Worm (Caenorhabditis elegans) whole organism, young adult: Measurements from ENCODE around the gene hal-3.

Experiments
- B0019.2 ChIP-seq: fragments of 200-800 bp; sonication (Bioruptor generic); conservative IDR thresholded peaks from 2 replicates; pipeline ENCODE4 v1.3.6; 2022; ENCODE audit warnings: missing genetic modification reagents, missing genetic modification characterization, missing compliant biosample characterization
- D2030.7 ChIP-seq: fragments of 200-800 bp; sonication (Bioruptor generic); IDR thresholded peaks from 2 replicates; pipeline ENCODE4 v1.3.6; 2022; ENCODE audit warnings: missing genetic modification reagents, missing genetic modification characterization, missing compliant biosample characterization
- F10E7.11 ChIP-seq: sonication (generic microtip); optimal IDR thresholded peaks from 2 replicates; lab custom pipeline; 2017; ENCODE audit warnings: mild to moderate bottlenecking, missing genetic modification characterization, moderate library complexity, missing compliant biosample characterization
- F23B12.7 ChIP-seq: sonication (generic microtip); optimal IDR thresholded peaks from 2 replicates; lab custom pipeline; 2017; ENCODE audit warnings: missing genetic modification characterization, mild to moderate bottlenecking, missing compliant biosample characterization, antibody characterized with exemption, moderate library complexity; ENCODE audit not compliant: insufficient read depth
- F33H1.4 ChIP-seq: fragments of 200-800 bp; sonication (Bioruptor generic); IDR thresholded peaks from 2 replicates; pipeline ENCODE4 v1.3.6; 2022; ENCODE audit warnings: missing genetic modification reagents, missing genetic modification characterization, missing compliant biosample characterization
- F55B11.4 ChIP-seq: sonication (generic microtip); optimal IDR thresholded peaks from 2 replicates; lab custom pipeline; 2016; ENCODE audit warnings: missing compliant biosample characterization, missing genetic modification characterization, borderline replicate concordance; ENCODE audit not compliant: insufficient read depth
- T07F8.4 ChIP-seq: sonication (generic microtip); optimal IDR thresholded peaks from 2 replicates; lab custom pipeline; 2016; ENCODE audit warnings: mild to moderate bottlenecking, missing genetic modification characterization, moderate library complexity, missing compliant biosample characterization
- Y56A3A.18 ChIP-seq: fragments of 200-800 bp; sonication (Bioruptor generic); IDR thresholded peaks from 2 replicates; pipeline ENCODE4 v1.3.6; 2022; ENCODE audit warnings: missing genetic modification reagents, missing genetic modification characterization, missing compliant biosample characterization
- Y95B8A.8 ChIP-seq: fragments of 200-800 bp; sonication (Bioruptor generic); IDR thresholded peaks from 2 replicates; pipeline ENCODE4 v1.3.6; 2022; ENCODE audit warnings: missing genetic modification reagents, missing genetic modification characterization, missing compliant biosample characterization
- akir-1 ChIP-seq: fragments of 200-800 bp; sonication (Bioruptor generic); optimal IDR thresholded peaks from 2 replicates; lab custom pipeline; 2018; ENCODE audit warnings: mild to moderate bottlenecking, missing genetic modification characterization, moderate library complexity, missing compliant biosample characterization
- ama-1 ChIP-seq, 3 experiments: fragments of 150-350 bp in 1 of 3; sonication (generic microtip) in 2 of 3; optimal IDR thresholded peaks; 2 replicates each; lab custom pipeline; 2014 to 2018; ENCODE audit warnings: missing biosample characterization in 2 of 3, missing genetic modification characterization in 2 of 3, missing genetic modification reagents in 2 of 3
- attf-3 ChIP-seq: fragments of 200-800 bp; sonication (Bioruptor generic); conservative IDR thresholded peaks from 2 replicates; pipeline ENCODE4 v1.3.6; 2022; ENCODE audit warnings: missing genetic modification reagents, missing genetic modification characterization, missing compliant biosample characterization
- attf-5 ChIP-seq: fragments of 200-800 bp; sonication (Bioruptor generic); optimal IDR thresholded peaks from 2 replicates; lab custom pipeline; 2018; ENCODE audit warnings: mild to moderate bottlenecking, missing genetic modification characterization, missing compliant biosample characterization
- bed-2 ChIP-seq: fragments of 200-800 bp; sonication (Bioruptor generic); IDR thresholded peaks from 2 replicates; pipeline ENCODE4 v1.3.6; 2022; ENCODE audit warnings: missing genetic modification reagents, missing genetic modification characterization, missing compliant biosample characterization
- ccch-3 ChIP-seq: fragments of 200-800 bp; sonication (Bioruptor generic); optimal IDR thresholded peaks from 2 replicates; lab custom pipeline; 2018; ENCODE audit warnings: mild to moderate bottlenecking, missing genetic modification characterization, missing compliant biosample characterization
- ceh-27 ChIP-seq: fragments of 200-800 bp; sonication (Bioruptor generic); optimal IDR thresholded peaks from 2 replicates; lab custom pipeline; 2018; ENCODE audit warnings: mild to moderate bottlenecking, missing genetic modification characterization, moderate library complexity, missing compliant biosample characterization
- ceh-40 ChIP-seq: fragments of 200-800 bp; sonication (Bioruptor generic); IDR thresholded peaks from 2 replicates; pipeline ENCODE4 v1.3.6; 2022; ENCODE audit warnings: missing genetic modification characterization, missing compliant biosample characterization
- chd-7 ChIP-seq: sonication (generic microtip); optimal IDR thresholded peaks from 2 replicates; lab custom pipeline; 2016; ENCODE audit warnings: mild to moderate bottlenecking, missing genetic modification characterization, moderate library complexity, missing compliant biosample characterization
- ekl-4 ChIP-seq: fragments of 200-800 bp; sonication (Bioruptor generic); IDR thresholded peaks from 2 replicates; pipeline ENCODE4 v1.3.6; 2022; ENCODE audit warnings: missing genetic modification reagents, missing genetic modification characterization, missing compliant biosample characterization
- fkh-3 ChIP-seq: sonication (generic microtip); optimal IDR thresholded peaks from 2 replicates; lab custom pipeline; 2016; ENCODE audit warnings: mild to moderate bottlenecking, missing genetic modification characterization, missing compliant biosample characterization
- hlh-26 ChIP-seq: fragments of 200-800 bp; sonication (Bioruptor generic); conservative IDR thresholded peaks from 2 replicates; pipeline ENCODE4 v1.3.6; 2022; ENCODE audit warnings: missing genetic modification reagents, missing genetic modification characterization, missing compliant biosample characterization
- hmg-1.2 ChIP-seq: fragments of 200-800 bp; sonication (Bioruptor generic); IDR thresholded peaks from 2 replicates; pipeline ENCODE4 v1.3.6; 2022; ENCODE audit warnings: missing genetic modification reagents, missing genetic modification characterization, missing compliant biosample characterization
- let-607 ChIP-seq, 2 experiments: fragments of 200-800 bp in 1 of 2; sonication (Bioruptor generic) in 1 of 2; sonication (generic microtip) in 1 of 2; optimal IDR thresholded peaks; 2 replicates each; lab custom pipeline; 2016 to 2018; ENCODE audit warnings: mild to moderate bottlenecking in 2 of 2, missing compliant biosample characterization in 2 of 2, missing genetic modification characterization in 2 of 2, moderate library complexity in 2 of 2, missing genotype in 1 of 2
- lin-26 ChIP-seq: fragments of 200-800 bp; sonication (Bioruptor generic); IDR thresholded peaks from 2 replicates; pipeline ENCODE4 v1.3.6; 2022; ENCODE audit warnings: missing genetic modification reagents, missing genetic modification characterization, missing compliant biosample characterization
- lsl-1 ChIP-seq: fragments of 200-800 bp; sonication (Bioruptor generic); optimal IDR thresholded peaks from 2 replicates; lab custom pipeline; 2018; ENCODE audit warnings: mild to moderate bottlenecking, missing genetic modification characterization, moderate library complexity, missing compliant biosample characterization
- madf-10 ChIP-seq: sonication (generic microtip); optimal IDR thresholded peaks from 2 replicates; lab custom pipeline; 2016; ENCODE audit warnings: mild to moderate bottlenecking, missing genetic modification characterization, missing compliant biosample characterization
- madf-6 ChIP-seq: fragments of 200-800 bp; sonication (Bioruptor generic); IDR thresholded peaks from 2 replicates; pipeline ENCODE4 v1.3.6; 2022; ENCODE audit warnings: missing genetic modification reagents, missing genetic modification characterization, missing compliant biosample characterization
- madf-8 ChIP-seq: fragments of 200-800 bp; sonication (Bioruptor generic); conservative IDR thresholded peaks from 2 replicates; pipeline ENCODE4 v1.3.6; 2022; ENCODE audit warnings: missing genetic modification reagents, missing genetic modification characterization, missing compliant biosample characterization
- mcd-1 ChIP-seq: fragments of 200-800 bp; sonication (Bioruptor generic); IDR thresholded peaks from 2 replicates; pipeline ENCODE4 v1.3.6; 2022; ENCODE audit warnings: missing genetic modification reagents, missing genetic modification characterization, missing compliant biosample characterization
- nhr-120 ChIP-seq: fragments of 200-800 bp; sonication (Bioruptor generic); IDR thresholded peaks from 2 replicates; pipeline ENCODE4 v1.3.6; 2022; ENCODE audit warnings: missing genetic modification characterization, missing compliant biosample characterization
- nhr-179 ChIP-seq: sonication (generic microtip); optimal IDR thresholded peaks from 2 replicates; lab custom pipeline; 2016; ENCODE audit warnings: mild to moderate bottlenecking, missing genetic modification characterization, missing compliant biosample characterization
- nhr-80 ChIP-seq: sonication (generic microtip); optimal IDR thresholded peaks from 2 replicates; lab custom pipeline; 2016; ENCODE audit warnings: missing genetic modification characterization, missing compliant biosample characterization
- pbrm-1 ChIP-seq: fragments of 200-800 bp; sonication (Bioruptor generic); IDR thresholded peaks from 2 replicates; pipeline ENCODE4 v1.3.6; 2022; ENCODE audit warnings: missing genetic modification reagents, missing genetic modification characterization, missing compliant biosample characterization
- rcor-1 ChIP-seq: fragments of 200-800 bp; sonication (Bioruptor generic); IDR thresholded peaks from 2 replicates; pipeline ENCODE4 v1.3.6; 2022; ENCODE audit warnings: missing genetic modification reagents, missing genetic modification characterization, missing compliant biosample characterization
- snpc-1.1 ChIP-seq: sonication (generic microtip); optimal IDR thresholded peaks from 2 replicates; lab custom pipeline; 2017; ENCODE audit warnings: missing genetic modification characterization, mild to moderate bottlenecking, missing compliant biosample characterization, antibody characterized with exemption, moderate library complexity, missing genotype, missing genetic modification reagents; ENCODE audit not compliant: insufficient read depth
- snpc-1.3 ChIP-seq: sonication (generic microtip); optimal IDR thresholded peaks from 2 replicates; lab custom pipeline; 2017; ENCODE audit warnings: missing genetic modification characterization, mild to moderate bottlenecking, missing compliant biosample characterization, antibody characterized with exemption, moderate library complexity, missing genotype, missing genetic modification reagents; ENCODE audit not compliant: insufficient read depth
- snpc-4 ChIP-seq, 5 experiments: fragments of 150-350 bp in 1 of 5; sonication (generic microtip) in 4 of 5; optimal IDR thresholded peaks; 2 replicates each; lab custom pipeline; 2014 to 2018; ENCODE audit warnings: missing genetic modification characterization in 5 of 5, missing biosample characterization in 3 of 5, antibody characterized with exemption in 2 of 5, mild to moderate bottlenecking in 2 of 5, missing compliant biosample characterization in 2 of 5, missing genotype in 2 of 5, moderate library complexity in 2 of 5, missing genetic modification reagents in 1 of 5
- tlf-1 ChIP-seq: fragments of 200-800 bp; sonication (Bioruptor generic); optimal IDR thresholded peaks from 2 replicates; lab custom pipeline; 2018; ENCODE audit warnings: mild to moderate bottlenecking, missing genetic modification characterization, missing compliant biosample characterization
- xnd-1 ChIP-seq: sonication (generic microtip); optimal IDR thresholded peaks from 2 replicates; lab custom pipeline; 2016; ENCODE audit warnings: missing genotype, missing genetic modification reagents, missing genetic modification characterization, missing compliant biosample characterization
- zfh-2 ChIP-seq: fragments of 200-800 bp; sonication (Bioruptor generic); conservative IDR thresholded peaks from 2 replicates; pipeline ENCODE4 v1.3.6; 2022; ENCODE audit warnings: missing genetic modification reagents, missing genetic modification characterization, missing compliant biosample characterization
- ztf-18 ChIP-seq: sonication (generic microtip); optimal IDR thresholded peaks from 2 replicates; lab custom pipeline; 2016; ENCODE audit warnings: missing genotype, mild to moderate bottlenecking, missing genetic modification characterization, missing compliant biosample characterization
- ztf-28 ChIP-seq: fragments of 200-800 bp; sonication (Bioruptor generic); IDR thresholded peaks from 2 replicates; pipeline ENCODE4 v1.3.6; 2022; ENCODE audit warnings: missing genetic modification reagents, missing genetic modification characterization, missing compliant biosample characterization
- ztf-6 ChIP-seq: fragments of 200-800 bp; sonication (Bioruptor generic); IDR thresholded peaks from 2 replicates; pipeline ENCODE4 v1.3.6; 2022; ENCODE audit warnings: missing genetic modification reagents, missing genetic modification characterization, missing compliant biosample characterization

Gene hal-3

ce11 chrII:9624110-9624695, 7.3 kb upstream of the hal-3 start, which contains the start of the genes dnj-20 and ZK1307.8:
Gene dnj-20, minus strand, starts transcription at chrII:9624176.
Gene ZK1307.8, plus strand, starts transcription at chrII:9624613.
- TF ChIP-seq F10E7.11 (no peak), nhr-80 (tag; lab: Kevin White, UChicago) (peak; percentile 56), xnd-1 (tag; lab: Kevin White, UChicago) (peak; percentile 60), F33H1.4 (peak; percentile 81), snpc-1.3 (tag; lab: Kevin White, UChicago) (peak; percentile 57), madf-10 (tag; lab: Kevin White, UChicago) (no peak), let-607 (tag; optimal IDR thresholded peaks at IDR 0.05; lab: Kevin White, UChicago) (peak; percentile 70 to 78), D2030.7 (peak; percentile 45; the same call in 1 of the 2 replicates), fkh-3 (tag; lab: Kevin White, UChicago) (no peak), madf-8 (GFP tag; lab: Robert Waterston, UW) (0 out of 2 replicates have a peak, but pooled peaks have one; percentile 12), madf-6 (GFP tag; lab: Robert Waterston, UW) (peak; percentile 83), attf-5 (GFP tag; lab: Kevin White, UChicago) (peak; percentile 1), lsl-1 (peak; percentile 82), mcd-1 (GFP tag; lab: Robert Waterston, UW) (0 out of 2 replicates have a peak, but pooled peaks have one; percentile 34), hmg-1.2 (GFP tag; lab: Robert Waterston, UW) (0 out of 2 replicates have a peak, but pooled peaks have one; percentile 5), Y56A3A.18 (GFP tag; lab: Robert Waterston, UW) (no peak), snpc-1.1 (tag; lab: Kevin White, UChicago) (no peak)

- TF ChIP-seq lin-26 (GFP tag; lab: Robert Waterston, UW) (no peak), bed-2 (GFP tag; lab: Robert Waterston, UW) (no peak), rcor-1 (GFP tag; lab: Robert Waterston, UW) (no peak), nhr-179 (tag; lab: Kevin White, UChicago) (no peak), ztf-28 (GFP tag; lab: Robert Waterston, UW) (no peak), ztf-18 (tag; lab: Kevin White, UChicago) (peak; percentile 1), let-607 (tag; optimal IDR thresholded peaks at IDR 0.05; lab: Kevin White, UChicago) (peak; percentile 95 to 97), T07F8.4 (tag; lab: Kevin White, UChicago) (no peak), pbrm-1 (GFP tag; lab: Robert Waterston, UW) (0 out of 2 replicates have a peak, but pooled peaks have one; percentile 25), snpc-1.3 (tag; lab: Kevin White, UChicago) (no peak), akir-1 (peak; percentile 6), attf-3 (GFP tag; lab: Robert Waterston, UW) (no peak), Y56A3A.18 (GFP tag; lab: Robert Waterston, UW) (0 out of 2 replicates have a peak, but pooled peaks have one; percentile 17), hlh-26 (GFP tag; lab: Robert Waterston, UW) (no peak), ccch-3 (no peak), B0019.2 (no peak), ceh-27 (GFP tag; lab: Kevin White, UChicago) (no peak), ekl-4 (GFP tag; lab: Robert Waterston, UW) (no peak), ztf-6 (no peak), F55B11.4 (tag; lab: Kevin White, UChicago) (no peak), nhr-120 (GFP tag; lab: Robert Waterston, UW) (no peak), F23B12.7 (tag; lab: Kevin White, UChicago) (no peak), F33H1.4 (no peak), snpc-4 (GFP tag; optimal IDR thresholded peaks at IDR 0.05; lab: Kevin White, UChicago) (no peak), snpc-4 (tag; optimal IDR thresholded peaks at IDR 0.05; lab: Kevin White, UChicago) (no peak), Y95B8A.8 (no peak), ama-1 (optimal IDR thresholded peaks at IDR 0.05; lab: Kevin White, UChicago) (no peak), ama-1 (GFP tag; optimal IDR thresholded peaks at IDR 0.05; lab: Kevin White, UChicago) (no peak), chd-7 (no peak), zfh-2 (GFP tag; lab: Robert Waterston, UW) (no peak), ceh-40 (GFP tag; lab: Robert Waterston, UW) (no peak), tlf-1 (GFP tag; lab: Kevin White, UChicago) (peak; percentile 39)
Measured at ce11 chrII:9621913-9622348, 5.0 kb upstream of the hal-3 start.
